Worm (Caenorhabditis elegans) whole organism, mixed stage, embryonic: ENCODE results near the gene snt-1.
A peak's percentile ranks its signal among the peaks of the same experiment; 100 is the strongest.
"Not testable (repeated sequence)": the region's sequence is repeated elsewhere in the genome, so short reads cannot be mapped to it uniquely, and the experiment has no call there.

Source experiments
- M03D4.4 ChIP-seq: sonication (generic microtip); optimal IDR thresholded peaks from 2 replicates; lab custom pipeline; 2017; ENCODE audit warnings: mild to moderate bottlenecking, missing genetic modification characterization, missing compliant biosample characterization
- bed-3 ChIP-seq: fragments of 200-800 bp; sonication (Bioruptor generic); optimal IDR thresholded peaks from 3 replicates; lab custom pipeline; 2018; ENCODE audit warnings: mild to moderate bottlenecking, missing genetic modification characterization, moderate library complexity, missing compliant biosample characterization
- blmp-1 ChIP-seq: fragments of 150-350 bp; optimal IDR thresholded peaks from 2 replicates; lab custom pipeline; 2014; ENCODE audit warnings: missing biosample characterization, missing genetic modification characterization
- ceh-39 ChIP-seq: fragments of 150-350 bp; optimal IDR thresholded peaks from 2 replicates; lab custom pipeline; 2014; ENCODE audit warnings: missing biosample characterization, missing genetic modification characterization
- ceh-83 ChIP-seq: fragments of 200-800 bp; sonication (Bioruptor generic); optimal IDR thresholded peaks from 2 replicates; lab custom pipeline; 2018; ENCODE audit warnings: mild to moderate bottlenecking, missing genetic modification characterization, missing compliant biosample characterization
- ces-1 ChIP-seq: fragments of 150-350 bp; optimal IDR thresholded peaks from 2 replicates; lab custom pipeline; 2014; ENCODE audit warnings: missing biosample characterization, missing genetic modification reagents, missing genetic modification characterization
- cnd-1 ChIP-seq: fragments of 200-800 bp; sonication (Bioruptor generic); optimal IDR thresholded peaks from 2 replicates; lab custom pipeline; 2018; ENCODE audit warnings: mild to moderate bottlenecking, missing genetic modification characterization, missing compliant biosample characterization
- drap-1 ChIP-seq: fragments of 200-800 bp; sonication (Bioruptor generic); optimal IDR thresholded peaks from 3 replicates; lab custom pipeline; 2018; ENCODE audit warnings: mild to moderate bottlenecking, missing genetic modification characterization, missing compliant biosample characterization
- elt-3 ChIP-seq: fragments of 150-350 bp; optimal IDR thresholded peaks from 2 replicates; lab custom pipeline; 2014; ENCODE audit warnings: missing biosample characterization, missing genetic modification characterization
- flh-1 ChIP-seq: fragments of 200-800 bp; sonication (Bioruptor generic); optimal IDR thresholded peaks from 2 replicates; lab custom pipeline; 2018; ENCODE audit warnings: mild to moderate bottlenecking, missing genetic modification characterization, moderate library complexity, missing compliant biosample characterization
- ham-2 ChIP-seq: fragments of 200-800 bp; sonication (Bioruptor generic); optimal IDR thresholded peaks from 2 replicates; lab custom pipeline; 2018; ENCODE audit warnings: mild to moderate bottlenecking, missing genetic modification characterization, missing compliant biosample characterization
- hlh-1 ChIP-seq: fragments of 150-350 bp; optimal IDR thresholded peaks from 2 replicates; lab custom pipeline; 2014; ENCODE audit warnings: missing biosample characterization, missing genetic modification reagents, missing genetic modification characterization
- lin-13 ChIP-seq: fragments of 150-350 bp; optimal IDR thresholded peaks from 2 replicates; lab custom pipeline; 2014; ENCODE audit warnings: missing biosample characterization, missing genetic modification characterization
- lin-32 ChIP-seq: fragments of 200-800 bp; sonication (Bioruptor generic); optimal IDR thresholded peaks from 2 replicates; lab custom pipeline; 2018; ENCODE audit warnings: mild to moderate bottlenecking, missing genetic modification characterization, missing compliant biosample characterization
- mab-5 ChIP-seq: fragments of 150-350 bp; optimal IDR thresholded peaks from 2 replicates; lab custom pipeline; 2014; ENCODE audit warnings: missing biosample characterization, missing genetic modification characterization
- mep-1 ChIP-seq: fragments of 150-350 bp; optimal IDR thresholded peaks from 2 replicates; lab custom pipeline; 2017; ENCODE audit warnings: missing biosample characterization, missing genetic modification reagents, missing genetic modification characterization, inconsistent platforms
- mls-2 ChIP-seq: sonication (generic microtip); optimal IDR thresholded peaks from 2 replicates; lab custom pipeline; 2016; ENCODE audit warnings: mild to moderate bottlenecking, missing genetic modification characterization, moderate library complexity, missing compliant biosample characterization
- nhr-12 ChIP-seq: fragments of 150-350 bp; optimal IDR thresholded peaks from 2 replicates; lab custom pipeline; 2014; ENCODE audit warnings: missing biosample characterization, missing genetic modification characterization
- nhr-2 ChIP-seq: fragments of 150-350 bp; optimal IDR thresholded peaks from 2 replicates; lab custom pipeline; 2014; ENCODE audit warnings: missing biosample characterization, missing genetic modification characterization
- nhr-237 ChIP-seq: fragments of 150-350 bp; optimal IDR thresholded peaks from 2 replicates; lab custom pipeline; 2014; ENCODE audit warnings: missing biosample characterization, missing genetic modification characterization
- nhr-28 ChIP-seq: fragments of 150-350 bp; optimal IDR thresholded peaks from 2 replicates; lab custom pipeline; 2014; ENCODE audit warnings: missing biosample characterization, missing genetic modification characterization
- nhr-76 ChIP-seq: sonication (generic microtip); optimal IDR thresholded peaks from 2 replicates; lab custom pipeline; 2017; ENCODE audit warnings: missing biosample characterization, missing genetic modification characterization
- pha-4 ChIP-seq: fragments of 150-350 bp; optimal IDR thresholded peaks from 2 replicates; lab custom pipeline; 2018; ENCODE audit warnings: missing biosample characterization, missing genetic modification reagents, missing genetic modification characterization
- sem-2 ChIP-seq: fragments of 200-800 bp; sonication (Bioruptor generic); optimal IDR thresholded peaks from 2 replicates; lab custom pipeline; 2018; ENCODE audit warnings: mild to moderate bottlenecking, missing genetic modification characterization, missing compliant biosample characterization
- sptf-1 ChIP-seq: sonication (generic microtip); optimal IDR thresholded peaks from 2 replicates; lab custom pipeline; 2017; ENCODE audit warnings: mild to moderate bottlenecking, missing genetic modification characterization, moderate library complexity, missing compliant biosample characterization
- unc-120 ChIP-seq: sonication (generic microtip); optimal IDR thresholded peaks from 2 replicates; lab custom pipeline; 2017; ENCODE audit warnings: missing genetic modification characterization, missing compliant biosample characterization; ENCODE audit not compliant: poor library complexity, severe bottlenecking
- unc-62 ChIP-seq: fragments of 150-350 bp; optimal IDR thresholded peaks from 2 replicates; lab custom pipeline; 2014; ENCODE audit warnings: missing biosample characterization, missing genetic modification reagents, missing genetic modification characterization
- zip-8 ChIP-seq: fragments of 150-350 bp; optimal IDR thresholded peaks from 2 replicates; lab custom pipeline; 2014; ENCODE audit warnings: missing biosample characterization, missing genetic modification characterization
- ztf-11 ChIP-seq: fragments of 150-350 bp; optimal IDR thresholded peaks from 2 replicates; lab custom pipeline; 2014; ENCODE audit warnings: missing biosample characterization, missing genetic modification characterization

The snt-1 gene

ce11 chrII:6810663-6811062 is at the start of gene snt-1:
TSS of gene snt-1 (plus strand) at chrII:6810963.
- TF ChIP-seq ces-1 (GFP tag; lab: Kevin White, UChicago) (peak; percentile 25), M03D4.4 (tag; lab: Kevin White, UChicago) (no peak)

ce11 chrII:6764734-6765133 is 46.0 kb upstream of the snt-1 start, which contains the start of gene nlp-50:
TSS of gene nlp-50 (plus strand) at chrII:6765034.
- no peak for TF ChIP-seq zip-8 (tag; lab: Kevin White, UChicago)
- no peak for TF ChIP-seq drap-1 (GFP tag; lab: Kevin White, UChicago)
- TF ChIP-seq hlh-1 (tag; lab: Kevin White, UChicago) = no peak
- TF ChIP-seq nhr-2 = no peak
- no peak for TF ChIP-seq bed-3 (GFP tag; lab: Kevin White, UChicago)
- TF ChIP-seq ces-1 (GFP tag; lab: Kevin White, UChicago) = no peak

- TF ChIP-seq lin-13 (tag; lab: Kevin White, UChicago) (no peak), nhr-76 (no peak), pha-4 (tag; lab: Kevin White, UChicago) (no peak), mls-2 (tag; lab: Kevin White, UChicago) (no peak), mep-1 (tag; lab: Kevin White, UChicago) (no peak), elt-3 (no peak), ztf-11 (no peak), ceh-83 (GFP tag; lab: Kevin White, UChicago) (no peak), nhr-12 (tag; lab: Kevin White, UChicago) (no peak), mab-5 (tag; lab: Kevin White, UChicago) (no peak), zip-8 (tag; lab: Kevin White, UChicago) (no peak), bed-3 (GFP tag; lab: Kevin White, UChicago) (no peak), ham-2 (GFP tag; lab: Kevin White, UChicago) (no peak)
- TF ChIP-seq, all 35 proteins: peak for 0
Observed at ce11 chrII:6768014-6768413, 42.7 kb upstream of the snt-1 start, which contains the start of gene F41G3.18. TSS of gene F41G3.18 (plus strand) at chrII:6768314.

ce11 chrII:6770030-6770429 is 40.7 kb upstream of the snt-1 start:
- TF ChIP-seq unc-62 (no peak), flh-1 (GFP tag; lab: Kevin White, UChicago) (no peak), hlh-1 (tag; lab: Kevin White, UChicago) (no peak), ces-1 (GFP tag; lab: Kevin White, UChicago) (no peak), nhr-237 (tag; lab: Kevin White, UChicago) (no peak), cnd-1 (tag; lab: Kevin White, UChicago) (no peak), sem-2 (GFP tag; lab: Kevin White, UChicago) (no peak), nhr-76 (no peak), lin-32 (no peak), ztf-11 (no peak), lin-13 (tag; lab: Kevin White, UChicago) (no peak), ceh-39 (no peak), zip-8 (tag; lab: Kevin White, UChicago) (no peak), blmp-1 (tag; lab: Kevin White, UChicago) (no peak), sptf-1 (tag; lab: Kevin White, UChicago) (no peak)
- TF ChIP-seq, all 35 proteins: peak for 0

ce11 chrII:6772482-6772881 is 38.3 kb upstream of the snt-1 start:
- TF ChIP-seq hlh-1 (tag; lab: Kevin White, UChicago) (no peak), unc-120 (tag; lab: Kevin White, UChicago) (no peak), nhr-2 (no peak), ces-1 (GFP tag; lab: Kevin White, UChicago) (peak; percentile 73), ham-2 (GFP tag; lab: Kevin White, UChicago) (no peak), nhr-28 (tag; lab: Kevin White, UChicago) (no peak)

ce11 chrII:6775076-6775475 is 35.7 kb upstream of the snt-1 start, which contains the start of gene agr-1:
TSS of gene agr-1 (minus strand) at chrII:6775176.
- not testable (repeated sequence) for TF ChIP-seq sem-2 (GFP tag; lab: Kevin White, UChicago); ztf-11; nhr-2
- TF ChIP-seq, all 35 proteins: peak for 0; not testable (repeated sequence) for 35
